Fruit fly (Drosophila melanogaster) whole organism, embryonic: ENCODE measurements around the gene CG32450.

Source experiments
- Antp ChIP-seq: fragments of 200-800 bp; sonication (Bioruptor generic); optimal IDR thresholded peaks from 3 replicates; lab custom pipeline; 2016; ENCODE audit warnings: missing biosample characterization, missing genetic modification characterization
- B-H2 ChIP-seq: fragments of 200-800 bp; sonication (Bioruptor generic); optimal IDR thresholded peaks from 2 replicates; lab custom pipeline; 2018; ENCODE audit warnings: missing biosample characterization, mild to moderate bottlenecking, missing genetic modification characterization
- CG14441 ChIP-seq: fragments of 200-800 bp; sonication (Bioruptor generic); IDR thresholded peaks from 2 replicates; pipeline ENCODE4 v1.3.6; 2022; ENCODE audit warnings: missing biosample characterization, missing genetic modification characterization
- CG1647 ChIP-seq: fragments of 200-800 bp; sonication (Bioruptor generic); optimal IDR thresholded peaks from 3 replicates; lab custom pipeline; 2016; ENCODE audit warnings: missing biosample characterization, missing genetic modification characterization
- CG16813 ChIP-seq: fragments of 200-800 bp; sonication (Bioruptor generic); IDR thresholded peaks from 3 replicates; pipeline ENCODE4 v1.3.6; 2022; ENCODE audit warnings: missing biosample characterization, missing genetic modification characterization; ENCODE audit not compliant: partially characterized antibody
- CG17612 ChIP-seq: fragments of 200-800 bp; sonication (Bioruptor generic); IDR thresholded peaks from 2 replicates; pipeline ENCODE4 v1.3.6; 2022; ENCODE audit warnings: missing biosample characterization, missing genetic modification characterization
- CG1832 ChIP-seq: fragments of 200-800 bp; sonication (Bioruptor generic); optimal IDR thresholded peaks from 2 replicates; lab custom pipeline; 2017; ENCODE audit warnings: missing biosample characterization, mild to moderate bottlenecking, missing genetic modification characterization, inconsistent platforms
- CG33213 ChIP-seq: fragments of 200-800 bp; sonication (Bioruptor generic); optimal IDR thresholded peaks from 3 replicates; lab custom pipeline; 2016; ENCODE audit warnings: missing biosample characterization, missing genetic modification characterization
- CG34224 ChIP-seq: fragments of 200-800 bp; sonication (Bioruptor generic); IDR thresholded peaks from 3 replicates; pipeline ENCODE4 v1.3.6; 2022; ENCODE audit warnings: missing biosample characterization, missing genetic modification characterization; ENCODE audit not compliant: partially characterized antibody
- CG6175 ChIP-seq: fragments of 200-800 bp; sonication (Bioruptor generic); IDR thresholded peaks from 3 replicates; pipeline ENCODE4 v1.3.6; 2022; ENCODE audit warnings: missing biosample characterization, missing genetic modification characterization
- CG7372 ChIP-seq: fragments of 200-800 bp; sonication (Bioruptor generic); IDR thresholded peaks from 2 replicates; pipeline ENCODE4 v1.3.6; 2022; ENCODE audit warnings: missing biosample characterization, missing genetic modification characterization
- CG7963 ChIP-seq: fragments of 200-800 bp; sonication (Bioruptor generic); IDR thresholded peaks from 3 replicates; pipeline ENCODE4 v1.3.6; 2022; ENCODE audit warnings: missing biosample characterization, missing genetic modification characterization; ENCODE audit not compliant: partially characterized antibody
- CG8290 ChIP-seq, 3 experiments: fragments of 200-800 bp; sonication (Bioruptor generic); optimal IDR thresholded peaks; 2 replicates each; lab custom pipeline; 2016 to 2019; ENCODE audit warnings: missing biosample characterization in 3 of 3, missing genetic modification characterization in 3 of 3, mild to moderate bottlenecking in 2 of 3, moderate library complexity in 1 of 3
- CG8478 ChIP-seq: fragments of >200 bp; optimal IDR thresholded peaks from 2 replicates; lab custom pipeline; 2018
- Ets65A ChIP-seq: fragments of 200-800 bp; sonication (Bioruptor generic); peaks from one replicate; lab custom pipeline; 2016; ENCODE audit warnings: missing biosample characterization, missing genetic modification characterization
- Gsc ChIP-seq: fragments of 200-800 bp; sonication (Bioruptor generic); IDR thresholded peaks from 2 replicates; pipeline ENCODE4 v1.3.6; 2022; ENCODE audit warnings: missing biosample characterization, missing genetic modification characterization
- Hey ChIP-seq: fragments of 200-800 bp; sonication (Bioruptor generic); optimal IDR thresholded peaks from 3 replicates; lab custom pipeline; 2018; ENCODE audit warnings: missing biosample characterization, mild to moderate bottlenecking, missing genetic modification characterization
- Hr39 ChIP-seq: fragments of >200 bp; optimal IDR thresholded peaks from 2 replicates; lab custom pipeline; 2017
- Med ChIP-seq: fragments of 200-800 bp; sonication (Bioruptor generic); peaks from one replicate; lab custom pipeline; 2016; ENCODE audit warnings: missing biosample characterization, missing genetic modification characterization, mild to moderate bottlenecking, inconsistent platforms, moderate library complexity
- Optix ChIP-seq: fragments of 200-800 bp; sonication (Bioruptor generic); IDR thresholded peaks from 3 replicates; pipeline ENCODE4 v1.3.6; 2022; ENCODE audit warnings: missing biosample characterization, missing genetic modification characterization
- Trl ChIP-seq, 3 experiments: fragments of >200 bp in 2 of 3; fragments of 200-800 bp in 1 of 3; sonication (Bioruptor generic) in 1 of 3; optimal IDR thresholded peaks; 2 replicates in 1 of 3; 3 replicates in 2 of 3; lab custom pipeline; 2016 to 2017; ENCODE audit warnings: missing biosample characterization in 1 of 3, missing genetic modification characterization in 1 of 3
- cg ChIP-seq: fragments of 200-800 bp; sonication (Bioruptor generic); optimal IDR thresholded peaks from 3 replicates; lab custom pipeline; 2019; ENCODE audit warnings: missing biosample characterization, mild to moderate bottlenecking, missing genetic modification characterization, moderate library complexity
- chinmo ChIP-seq: fragments of 200-800 bp; sonication (Bioruptor generic); IDR thresholded peaks from 4 replicates; pipeline ENCODE4 v1.3.6; 2022; ENCODE audit warnings: missing biosample characterization, missing genetic modification characterization; ENCODE audit not compliant: partially characterized antibody
- crc ChIP-seq: fragments of 200-800 bp; sonication (Bioruptor generic); optimal IDR thresholded peaks from 2 replicates; lab custom pipeline; 2016; ENCODE audit warnings: missing biosample characterization, missing genetic modification characterization
- crol ChIP-seq: fragments of 200-800 bp; sonication (Bioruptor generic); IDR thresholded peaks from 2 replicates; pipeline ENCODE4 v1.3.6; 2022; ENCODE audit warnings: missing biosample characterization, missing genetic modification characterization
- gsb ChIP-seq: fragments of 200-800 bp; sonication (Bioruptor generic); IDR thresholded peaks from 2 replicates; pipeline ENCODE4 v1.3.6; 2022; ENCODE audit warnings: missing biosample characterization, missing genetic modification characterization
- gsb-n ChIP-seq: fragments of 200-800 bp; sonication (Bioruptor generic); optimal IDR thresholded peaks from 3 replicates; lab custom pipeline; 2018; ENCODE audit warnings: missing biosample characterization, mild to moderate bottlenecking, missing genetic modification characterization
- hb ChIP-seq: fragments of 200-800 bp; sonication (Bioruptor generic); IDR thresholded peaks from 3 replicates; pipeline ENCODE4 v1.3.6; 2022; ENCODE audit warnings: missing biosample characterization, missing genetic modification characterization; ENCODE audit not compliant: partially characterized antibody
- lola ChIP-seq, 3 experiments: fragments of >200 bp in 2 of 3; fragments of 200-800 bp in 1 of 3; sonication (Bioruptor generic) in 1 of 3; optimal IDR thresholded peaks; 2 replicates each; lab custom pipeline; 2017 to 2019; ENCODE audit warnings: missing biosample characterization in 3 of 3, missing genetic modification characterization in 3 of 3, mild to moderate bottlenecking in 1 of 3, moderate library complexity in 1 of 3
- z ChIP-seq: fragments of 200-800 bp; sonication (Bioruptor generic); IDR thresholded peaks from 3 replicates; pipeline ENCODE4 v1.3.6; 2022; ENCODE audit warnings: missing biosample characterization, missing genetic modification characterization

CG32450 gene

DNA sequence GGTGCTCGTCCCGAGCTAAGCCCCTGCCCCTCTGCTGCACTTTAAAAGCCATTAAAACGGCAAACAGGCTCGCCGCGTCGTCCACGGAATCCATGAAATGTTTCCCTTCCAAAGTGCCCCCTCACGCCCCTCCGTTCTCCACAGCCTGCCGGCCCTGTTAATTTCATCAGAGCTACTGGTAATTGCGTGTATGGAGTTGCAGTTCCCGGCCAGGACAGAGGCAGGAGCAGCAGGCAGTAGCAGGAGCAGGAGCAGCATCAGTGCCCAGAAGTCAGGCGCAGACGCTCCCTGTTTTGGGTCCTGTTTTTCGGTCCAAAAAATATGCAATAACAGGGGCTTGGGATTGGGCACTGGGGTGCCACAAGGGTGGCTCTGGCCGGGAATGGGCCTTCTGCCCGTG, 12.7 kb upstream of the CG32450 start:
- no peak for TF ChIP-seq crc (GFP tag; lab: Kevin White, UChicago)
- TF ChIP-seq hb (GFP tag; lab: Robert Waterston, UW): no peak
- TF ChIP-seq Ets65A (GFP tag; lab: Kevin White, UChicago): peak; percentile 75
- peak; percentile 59 for TF ChIP-seq Med (GFP tag; lab: Kevin White, UChicago)
- TF ChIP-seq Gsc: 0 out of 2 replicates have a peak, but pooled peaks have one; percentile 10

DNA sequence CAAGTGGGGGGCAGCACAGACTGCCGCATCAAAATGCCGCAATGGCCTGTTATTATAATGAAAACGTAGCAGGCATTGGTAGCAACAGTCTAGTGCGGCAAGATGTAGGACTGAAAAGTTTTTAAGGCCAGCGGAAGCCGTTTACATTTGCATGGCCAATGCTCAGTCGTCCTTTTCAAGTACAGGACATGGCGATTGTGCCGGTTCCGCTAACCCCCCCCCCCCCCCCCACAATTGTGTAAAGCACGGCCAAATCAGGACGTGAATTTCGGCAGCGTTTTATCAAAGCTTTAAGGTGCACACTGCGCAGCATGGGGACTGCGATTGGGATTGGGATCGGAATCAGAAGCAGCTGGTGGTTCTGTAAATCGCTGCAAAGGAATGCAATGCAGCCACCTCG, 8.2 kb downstream of the CG32450 start:
- peak; percentile 56 for TF ChIP-seq Hr39 (lab: Kevin White, UChicago)
- TF ChIP-seq CG7963 (GFP tag; lab: Robert Waterston, UW): no peak
- TF ChIP-seq CG7372 (GFP tag; lab: Robert Waterston, UW): no peak
- TF ChIP-seq CG17612 (GFP tag; lab: Robert Waterston, UW): 0 out of 2 replicates have a peak, but pooled peaks have one; percentile 15

- TF ChIP-seq B-H2 (GFP tag; lab: Kevin White, UChicago) (no peak), Med (GFP tag; lab: Kevin White, UChicago) (peak; percentile 10), chinmo (GFP tag; lab: Robert Waterston, UW) (no peak)
Measured at dm6 chr3L:22342565-22342964, 13.0 kb downstream of the CG32450 start.

dm6 chr3L:22346566-22347146, 17.1 kb downstream of the CG32450 start:
- TF ChIP-seq CG33213 (no peak), CG34224 (GFP tag; lab: Robert Waterston, UW) (0 out of 3 replicates have a peak, but pooled peaks have one; percentile 27), CG1832 (GFP tag; lab: Kevin White, UChicago) (peak; percentile 50), cg (GFP tag; lab: Kevin White, UChicago) (peak; percentile 31), CG8478 (lab: Kevin White, UChicago) (peak; percentile 81), CG8290 (GFP tag; optimal IDR thresholded peaks at IDR 0.05; lab: Kevin White, UChicago) (no peak), CG8290 (tag; optimal IDR thresholded peaks at IDR 0.05; lab: Kevin White, UChicago) (peak in 1 of 2 experiments; percentile 17), CG1647 (GFP tag; lab: Kevin White, UChicago) (no peak), crol (GFP tag; lab: Robert Waterston, UW) (peak; percentile 56), Ets65A (GFP tag; lab: Kevin White, UChicago) (peak; percentile 23), gsb-n (tag; lab: Kevin White, UChicago) (no peak), lola (GFP tag; optimal IDR thresholded peaks at IDR 0.05; lab: Kevin White, UChicago) (no peak), CG16813 (GFP tag; lab: Robert Waterston, UW) (no peak), Med (GFP tag; lab: Kevin White, UChicago) (peak; percentile 43), Trl (optimal IDR thresholded peaks at IDR 0.05; lab: Kevin White, UChicago) (peak; percentile 23 to 25), Trl (GFP tag; optimal IDR thresholded peaks at IDR 0.05; lab: Kevin White, UChicago) (no peak), CG14441 (GFP tag; lab: Robert Waterston, UW) (no peak), Optix (no peak), Antp (GFP tag; lab: Kevin White, UChicago) (no peak)

DNA sequence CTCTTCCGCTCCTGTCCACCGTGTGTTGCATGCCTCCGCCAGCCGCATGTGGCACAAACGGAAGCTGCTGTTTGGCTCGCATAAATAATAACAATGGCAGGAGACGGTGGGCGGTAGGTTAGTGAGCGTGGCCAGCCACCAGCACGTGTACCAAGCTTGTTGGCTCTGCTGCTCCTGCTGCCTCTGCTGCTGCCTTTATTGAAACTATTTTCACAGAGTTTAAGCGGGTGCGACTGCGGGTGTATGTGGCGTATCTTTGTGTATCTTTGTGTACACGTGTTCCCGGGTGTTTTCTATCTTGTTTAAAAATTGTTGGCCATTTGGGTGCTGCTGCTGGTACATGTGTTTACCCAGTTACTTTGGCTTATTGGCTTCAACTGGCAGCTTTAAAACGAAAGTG, 20.0 kb downstream of the CG32450 start:
- no peak for TF ChIP-seq CG6175 (GFP tag; lab: Robert Waterston, UW)
- TF ChIP-seq z: 0 out of 3 replicates have a peak, but pooled peaks have one; percentile 21
- TF ChIP-seq Ets65A (GFP tag; lab: Kevin White, UChicago): peak; percentile 63
- TF ChIP-seq Hey: peak; percentile 76
- no peak for TF ChIP-seq gsb (GFP tag; lab: Robert Waterston, UW)
